Fruit fly (Drosophila melanogaster) whole organism, wandering third instar larva: ENCODE measurements around the gene Klp98A.
A peak's percentile ranks its signal among the peaks of the same experiment; 100 is the strongest.

Experiments
- Abd-B ChIP-seq: fragments of >200 bp; optimal IDR thresholded peaks from 2 replicates; lab custom pipeline; 2017; ENCODE audit warnings: missing biosample characterization, missing genetic modification characterization
- CG32264 ChIP-seq: fragments of 200-800 bp; sonication (Bioruptor generic); optimal IDR thresholded peaks from 2 replicates; lab custom pipeline; 2016; ENCODE audit warnings: missing biosample characterization, missing genetic modification characterization
- CG9705 ChIP-seq: fragments of 200-800 bp; sonication (Bioruptor generic); optimal IDR thresholded peaks from 2 replicates; lab custom pipeline; 2018; ENCODE audit warnings: missing biosample characterization, mild to moderate bottlenecking, missing genetic modification characterization
- CrebA ChIP-seq: fragments of 200-800 bp; sonication (Bioruptor generic); optimal IDR thresholded peaks from 2 replicates; lab custom pipeline; 2016; ENCODE audit warnings: missing biosample characterization, mild to moderate bottlenecking, missing genetic modification characterization, borderline replicate concordance
- Dfd ChIP-seq: fragments of >200 bp; optimal IDR thresholded peaks from 2 replicates; lab custom pipeline; 2017; ENCODE audit warnings: missing biosample characterization, missing genetic modification characterization
- Dif ChIP-seq: fragments of 200-275, 200-300 bp; sonication (Bioruptor generic); optimal IDR thresholded peaks from 2 replicates; lab custom pipeline; 2018; ENCODE audit warnings: missing biosample characterization, missing genetic modification characterization; ENCODE audit not compliant: partially characterized antibody
- GATAd ChIP-seq: sonication (Bioruptor generic); optimal IDR thresholded peaks from 2 replicates; lab custom pipeline; 2016; ENCODE audit warnings: missing biosample characterization, missing genetic modification characterization
- HLH106 ChIP-seq: fragments of 200-800 bp; optimal IDR thresholded peaks from 3 replicates; lab custom pipeline; 2019; ENCODE audit warnings: missing biosample characterization, mild to moderate bottlenecking, missing genetic modification characterization, moderate library complexity
- Hnf4 ChIP-seq: fragments of 200-800 bp; sonication (Bioruptor generic); optimal IDR thresholded peaks from 2 replicates; lab custom pipeline; 2016; ENCODE audit warnings: missing biosample characterization, mild to moderate bottlenecking, missing genetic modification characterization
- Hr78 ChIP-seq: fragments of >200 bp; optimal IDR thresholded peaks from 2 replicates; lab custom pipeline; 2017; ENCODE audit warnings: missing biosample characterization, missing genetic modification characterization
- Hr83 ChIP-seq: fragments of 200-300 bp; sonication (Bioruptor generic); optimal IDR thresholded peaks from 2 replicates; lab custom pipeline; 2016; ENCODE audit warnings: missing biosample characterization, mild to moderate bottlenecking, missing genetic modification characterization, moderate library complexity; ENCODE audit not compliant: poor library complexity, severe bottlenecking
- Jra ChIP-seq: sonication (Bioruptor generic); optimal IDR thresholded peaks from 2 replicates; lab custom pipeline; 2016; ENCODE audit warnings: missing biosample characterization, missing genetic modification characterization
- Mio ChIP-seq: sonication (Bioruptor generic); optimal IDR thresholded peaks from 2 replicates; lab custom pipeline; 2016; ENCODE audit warnings: missing biosample characterization, missing genetic modification characterization
- Myc ChIP-seq: fragments of >200 bp; optimal IDR thresholded peaks from 2 replicates; lab custom pipeline; 2017
- N ChIP-seq: fragments of >200 bp; optimal IDR thresholded peaks from 2 replicates; lab custom pipeline; 2018; ENCODE audit warnings: missing biosample characterization, missing external identifiers, missing genetic modification characterization
- OdsH ChIP-seq: fragments of 200-800 bp; sonication (Bioruptor generic); optimal IDR thresholded peaks from 2 replicates; lab custom pipeline; 2016; ENCODE audit warnings: missing biosample characterization, mild to moderate bottlenecking, missing genetic modification characterization
- Rel ChIP-seq, 2 experiments: fragments of 200-800 bp; sonication (Bioruptor generic) in 1 of 2; optimal IDR thresholded peaks; 2 replicates in 1 of 2; 3 replicates in 1 of 2; lab custom pipeline; 2016 to 2019; ENCODE audit warnings: mild to moderate bottlenecking in 2 of 2, missing biosample characterization in 2 of 2, missing genetic modification characterization in 2 of 2, moderate library complexity in 1 of 2
- Sp1 ChIP-seq: fragments of 200-800 bp; sonication (Bioruptor generic); optimal IDR thresholded peaks from 3 replicates; lab custom pipeline; 2019; ENCODE audit warnings: missing biosample characterization, mild to moderate bottlenecking, missing genetic modification characterization, moderate library complexity
- Vsx2 ChIP-seq: fragments of 200-300, 225-300 bp; sonication (Bioruptor generic); optimal IDR thresholded peaks from 2 replicates; lab custom pipeline; 2018; ENCODE audit warnings: missing biosample characterization, missing genetic modification characterization; ENCODE audit not compliant: partially characterized antibody
- br ChIP-seq: fragments of 200-800 bp; sonication (Bioruptor generic); optimal IDR thresholded peaks from 2 replicates; lab custom pipeline; 2016; ENCODE audit warnings: missing biosample characterization, missing genetic modification characterization
- brk ChIP-seq: fragments of 200-800 bp; sonication (Bioruptor generic); optimal IDR thresholded peaks from 2 replicates; lab custom pipeline; 2016; ENCODE audit warnings: missing biosample characterization, mild to moderate bottlenecking, missing genetic modification characterization
- dl ChIP-seq, 2 experiments: fragments of 175-275, 200-275 bp in 1 of 2; fragments of 200-275 bp in 1 of 2; sonication (Bioruptor generic); optimal IDR thresholded peaks; lab custom pipeline; 2018; ENCODE audit warnings: mild to moderate bottlenecking in 2 of 2, missing biosample characterization in 2 of 2, missing genetic modification characterization in 2 of 2, moderate library complexity in 2 of 2; ENCODE audit not compliant: partially characterized antibody in 2 of 2, insufficient read depth in 1 of 2
- dmrt93B ChIP-seq: fragments of 200-800 bp; sonication (Bioruptor generic); optimal IDR thresholded peaks from 2 replicates; lab custom pipeline; 2018; ENCODE audit warnings: missing biosample characterization, mild to moderate bottlenecking, missing genetic modification characterization
- dsf ChIP-seq: sonication (Bioruptor generic); optimal IDR thresholded peaks from 2 replicates; lab custom pipeline; 2016; ENCODE audit warnings: missing biosample characterization, missing genetic modification characterization, borderline replicate concordance
- ey ChIP-seq: fragments of 200-800 bp; sonication (Bioruptor generic); optimal IDR thresholded peaks from 2 replicates; lab custom pipeline; 2016; ENCODE audit warnings: missing biosample characterization, missing genetic modification characterization
- foxo ChIP-seq, 2 experiments: fragments of 200-800 bp; sonication (Bioruptor generic); optimal IDR thresholded peaks; 2 replicates in 1 of 2; 3 replicates in 1 of 2; lab custom pipeline; 2016 to 2017; ENCODE audit warnings: missing biosample characterization in 2 of 2, missing genetic modification characterization in 2 of 2
- fru ChIP-seq: fragments of 200-800 bp; sonication (Bioruptor generic); optimal IDR thresholded peaks from 3 replicates; lab custom pipeline; 2016; ENCODE audit warnings: missing biosample characterization, mild to moderate bottlenecking, missing genetic modification characterization
- h ChIP-seq: fragments of 200-800 bp; sonication (Bioruptor generic); optimal IDR thresholded peaks from 3 replicates; lab custom pipeline; 2016; ENCODE audit warnings: missing biosample characterization, mild to moderate bottlenecking, missing genetic modification characterization
- jim ChIP-seq: fragments of 175-275, 200-325 bp; sonication (Bioruptor generic); optimal IDR thresholded peaks from 2 replicates; lab custom pipeline; 2016; ENCODE audit warnings: missing biosample characterization, mild to moderate bottlenecking, missing genetic modification characterization
- lola ChIP-seq: fragments of >200 bp; optimal IDR thresholded peaks from 2 replicates; lab custom pipeline; 2017; ENCODE audit warnings: missing biosample characterization, missing genetic modification characterization
- pan ChIP-seq: fragments of >200 bp; optimal IDR thresholded peaks from 2 replicates; lab custom pipeline; 2017
- psq ChIP-seq: fragments of 200-800 bp; sonication (Bioruptor generic); optimal IDR thresholded peaks from 3 replicates; lab custom pipeline; 2017; ENCODE audit warnings: missing biosample characterization, mild to moderate bottlenecking, missing genetic modification characterization, moderate library complexity
- rgr ChIP-seq: fragments of 200-800 bp; sonication (Bioruptor generic); optimal IDR thresholded peaks from 3 replicates; lab custom pipeline; 2016; ENCODE audit warnings: missing biosample characterization, mild to moderate bottlenecking, missing genetic modification characterization
- sage ChIP-seq: fragments of 200-800 bp; sonication (Bioruptor generic); optimal IDR thresholded peaks from 2 replicates; lab custom pipeline; 2016; ENCODE audit warnings: missing biosample characterization, mild to moderate bottlenecking, missing genetic modification characterization
- sv ChIP-seq: fragments of 200-800 bp; sonication (Bioruptor generic); optimal IDR thresholded peaks from 3 replicates; lab custom pipeline; 2016; ENCODE audit warnings: missing biosample characterization, missing genetic modification characterization
- tai ChIP-seq: sonication (Bioruptor generic); optimal IDR thresholded peaks from 2 replicates; lab custom pipeline; 2016; ENCODE audit warnings: missing biosample characterization, missing genetic modification characterization
- usp ChIP-seq: fragments of >200 bp; optimal IDR thresholded peaks from 2 replicates; lab custom pipeline; 2017; ENCODE audit warnings: missing biosample characterization, missing genetic modification characterization
- woc ChIP-seq: sonication (Bioruptor generic); optimal IDR thresholded peaks from 2 replicates; lab custom pipeline; 2016; ENCODE audit warnings: missing biosample characterization, mild to moderate bottlenecking, missing genetic modification characterization

Gene Klp98A

DNA sequence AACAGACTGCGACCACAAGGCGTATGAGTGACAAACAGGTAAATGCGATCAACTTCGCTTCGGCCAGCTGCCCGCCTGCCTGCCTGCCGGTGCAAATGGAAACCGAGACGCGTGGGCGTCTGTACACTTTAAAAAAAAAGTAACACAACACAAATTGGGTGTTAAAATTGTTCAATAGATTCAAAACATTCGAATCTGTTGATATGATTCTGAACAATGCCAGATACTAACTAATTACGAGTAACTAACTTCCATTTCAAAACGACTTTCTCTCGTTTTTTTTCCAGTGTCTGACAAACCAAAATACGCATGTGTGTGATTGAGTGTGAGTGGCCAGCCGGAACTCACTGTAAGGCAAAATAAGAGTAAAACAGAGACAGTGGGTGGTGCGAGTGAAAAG is 10.8 kb upstream of the Klp98A start:
- peak; percentile 38 for TF ChIP-seq sv (GFP tag; lab: Kevin White, UChicago)
- TF ChIP-seq Myc (lab: Kevin White, UChicago) = no peak
- peak; percentile 66 for TF ChIP-seq Sp1 (GFP tag; lab: Kevin White, UChicago)
- TF ChIP-seq jim = no peak
- TF ChIP-seq sage (GFP tag; lab: Kevin White, UChicago) = peak; percentile 79
- no peak for TF ChIP-seq dsf (GFP tag; lab: Kevin White, UChicago)
- peak; percentile 69 for TF ChIP-seq CG9705 (GFP tag; lab: Kevin White, UChicago)
- TF ChIP-seq Dfd (GFP tag; lab: Kevin White, UChicago) = no peak
- no peak for TF ChIP-seq Abd-B
- TF ChIP-seq brk = no peak
- TF ChIP-seq fru (GFP tag; lab: Kevin White, UChicago) = peak; percentile 92
- TF ChIP-seq rgr (GFP tag; lab: Kevin White, UChicago) = peak; percentile 85
- no peak for TF ChIP-seq Hr78 (GFP tag; lab: Kevin White, UChicago)
- peak; percentile 74 for TF ChIP-seq Hnf4 (GFP tag; lab: Kevin White, UChicago)
- TF ChIP-seq lola = no peak
- TF ChIP-seq Jra = peak; percentile 71
- TF ChIP-seq pan (lab: Kevin White, UChicago) = no peak
- peak; percentile 89 for TF ChIP-seq CG32264 (GFP tag; lab: Kevin White, UChicago)
- TF ChIP-seq Rel (GFP tag; optimal IDR thresholded peaks at IDR 0.05; lab: Kevin White, UChicago) = peak; percentile 27
- TF ChIP-seq Rel (tag; optimal IDR thresholded peaks at IDR 0.05; lab: Kevin White, UChicago) = peak; percentile 29
- TF ChIP-seq h (GFP tag; lab: Kevin White, UChicago) = peak; percentile 98
- TF ChIP-seq foxo (GFP tag; optimal IDR thresholded peaks at IDR 0.05; lab: Kevin White, UChicago) = peak; percentile 80 to 93
- peak; percentile 52 for TF ChIP-seq GATAd
- no peak for TF ChIP-seq dl (GFP tag; optimal IDR thresholded peaks at IDR 0.05; lab: Kevin White, UChicago; ENCODE audit: insufficient read depth in 1 of 2, partially characterized antibody in 2 of 2)
- no peak for TF ChIP-seq N
- peak; percentile 70 for TF ChIP-seq tai
- TF ChIP-seq OdsH (GFP tag; lab: Kevin White, UChicago) = peak; percentile 87
- TF ChIP-seq Vsx2 (GFP tag; lab: Kevin White, UChicago) = no peak
- TF ChIP-seq dmrt93B (GFP tag; lab: Kevin White, UChicago) = peak; percentile 80
- peak; percentile 87 for TF ChIP-seq ey (GFP tag; lab: Kevin White, UChicago)
- TF ChIP-seq psq (GFP tag; lab: Kevin White, UChicago) = peak; percentile 75
- no peak for TF ChIP-seq usp (GFP tag; lab: Kevin White, UChicago)
- no peak for TF ChIP-seq Dif (GFP tag; lab: Kevin White, UChicago)
- peak; percentile 88 for TF ChIP-seq br (GFP tag; lab: Kevin White, UChicago)
- peak; percentile 11 for TF ChIP-seq Mio
- no peak for TF ChIP-seq CrebA
- peak; percentile 71 for TF ChIP-seq woc
- TF ChIP-seq Hr83 (GFP tag; lab: Kevin White, UChicago) = no peak
- peak; percentile 90 for TF ChIP-seq HLH106 (tag; lab: Kevin White, UChicago)

DNA sequence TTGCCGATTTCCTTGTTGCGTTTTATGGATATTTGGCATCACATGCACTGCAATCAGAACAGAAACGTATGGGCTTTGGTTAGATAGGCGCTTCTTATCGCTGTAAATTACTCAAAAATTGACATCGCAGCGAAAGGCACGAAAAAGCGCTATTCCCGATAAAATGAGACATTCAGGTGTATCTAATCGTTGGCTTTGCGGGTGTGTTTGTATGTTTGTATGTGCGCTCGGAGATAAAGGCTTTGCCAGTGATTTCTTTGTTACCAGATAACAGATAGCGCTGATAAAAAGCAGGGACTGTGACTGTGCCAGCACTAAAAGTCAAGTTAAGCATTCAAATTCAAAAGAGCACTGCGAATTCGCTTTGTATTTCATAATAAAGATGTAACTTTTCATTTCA is 9.6 kb upstream of the Klp98A start:
- TF ChIP-seq tai (peak; percentile 6), OdsH (GFP tag; lab: Kevin White, UChicago) (no peak), Rel (GFP tag; optimal IDR thresholded peaks at IDR 0.05; lab: Kevin White, UChicago) (no peak), Rel (tag; optimal IDR thresholded peaks at IDR 0.05; lab: Kevin White, UChicago) (peak; percentile 2)

DNA sequence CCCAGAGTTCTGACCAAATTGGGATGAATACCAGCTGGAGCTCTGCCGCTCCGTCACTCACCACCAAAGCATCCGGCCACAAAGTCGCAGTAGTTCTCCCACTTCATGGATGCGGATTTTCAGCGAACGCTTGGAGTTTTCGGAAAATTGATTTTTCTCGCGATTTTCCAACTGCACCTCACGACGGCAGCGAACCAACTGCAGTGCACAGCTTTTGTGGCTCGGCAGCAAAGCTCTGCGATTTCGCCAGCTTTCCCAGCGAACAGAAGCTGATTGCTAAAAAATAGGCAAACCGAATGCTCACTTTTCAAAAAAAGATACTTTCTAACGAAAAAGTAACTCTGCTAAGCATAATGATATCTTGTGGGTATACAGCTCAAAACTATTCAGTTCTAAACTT is 2.2 kb upstream of the Klp98A start, which contains the start of gene CG5646:
Gene CG5646 (minus strand): TSS at position 206 of the 400 bp plus-strand sequence.
- TF ChIP-seq Vsx2 (GFP tag; lab: Kevin White, UChicago) = peak; percentile 10
- TF ChIP-seq sage (GFP tag; lab: Kevin White, UChicago) = no peak
- peak; percentile 50 for TF ChIP-seq Dif (GFP tag; lab: Kevin White, UChicago)
